Fruit fly (Drosophila melanogaster) whole organism, adult: Measurements from ENCODE around the gene Wwox.
"Not testable (repeated sequence)": the region's sequence is repeated elsewhere in the genome, so short reads cannot be mapped to it uniquely, and the experiment has no call there.

ENCODE experiments used
- CG11617 ChIP-seq: fragments of 200-800 bp; sonication (Bioruptor generic); optimal IDR thresholded peaks from 2 replicates; lab custom pipeline; 2017; ENCODE audit warnings: mild to moderate bottlenecking, missing biosample characterization, missing genetic modification reagents, missing genetic modification characterization
- CG12768 ChIP-seq: fragments of 200-800 bp; sonication (Bioruptor generic); optimal IDR thresholded peaks from 2 replicates; lab custom pipeline; 2017; ENCODE audit warnings: missing biosample characterization, missing genetic modification characterization, mild to moderate bottlenecking, moderate library complexity, missing genetic modification reagents
- CG14711 ChIP-seq: fragments of 200-800 bp; sonication (Bioruptor generic); optimal IDR thresholded peaks from 2 replicates; lab custom pipeline; 2018; ENCODE audit warnings: missing biosample characterization, mild to moderate bottlenecking, missing genetic modification characterization, moderate library complexity
- CG1620 ChIP-seq: fragments of 200-800 bp; sonication (Bioruptor generic); optimal IDR thresholded peaks from 2 replicates; lab custom pipeline; 2016; ENCODE audit warnings: missing biosample characterization, missing genetic modification characterization
- CG33017 ChIP-seq: fragments of 200-800 bp; sonication (Bioruptor generic); optimal IDR thresholded peaks from 2 replicates; lab custom pipeline; 2018; ENCODE audit warnings: missing biosample characterization, mild to moderate bottlenecking, missing genetic modification characterization, moderate library complexity
- CG5204 ChIP-seq: fragments of 200-800 bp; sonication (Bioruptor generic); optimal IDR thresholded peaks from 2 replicates; lab custom pipeline; 2016; ENCODE audit warnings: missing biosample characterization, missing genetic modification characterization
- CG7045 ChIP-seq: fragments of 200-800 bp; sonication (Bioruptor generic); optimal IDR thresholded peaks from 2 replicates; lab custom pipeline; 2017; ENCODE audit warnings: missing biosample characterization, mild to moderate bottlenecking, missing genetic modification characterization
- CG7101 ChIP-seq: fragments of 200-800 bp; sonication (Bioruptor generic); optimal IDR thresholded peaks from 2 replicates; lab custom pipeline; 2018; ENCODE audit warnings: missing biosample characterization, mild to moderate bottlenecking, missing genetic modification characterization, moderate library complexity
- Clk ChIP-seq: fragments of 200-800 bp; sonication (Bioruptor generic); optimal IDR thresholded peaks from 2 replicates; lab custom pipeline; 2017; ENCODE audit warnings: missing biosample characterization, missing genetic modification characterization
- Crg-1 ChIP-seq: fragments of 200-800 bp; sonication (Bioruptor generic); optimal IDR thresholded peaks from 2 replicates; lab custom pipeline; 2016; ENCODE audit warnings: missing biosample characterization, missing genetic modification characterization
- Hr96 ChIP-seq: fragments of 200-800 bp; sonication (Bioruptor generic); optimal IDR thresholded peaks from 2 replicates; lab custom pipeline; 2016; ENCODE audit warnings: missing biosample characterization, missing genetic modification characterization
- Mnt ChIP-seq: fragments of 200-800 bp; sonication (Bioruptor generic); optimal IDR thresholded peaks from 2 replicates; lab custom pipeline; 2016; ENCODE audit warnings: missing biosample characterization, mild to moderate bottlenecking, missing genetic modification characterization
- bab1 ChIP-seq: fragments of 200-800 bp; sonication (Bioruptor generic); optimal IDR thresholded peaks from 3 replicates; lab custom pipeline; 2019; ENCODE audit warnings: missing biosample characterization, mild to moderate bottlenecking, missing genetic modification characterization, moderate library complexity
- cic ChIP-seq: fragments of 200-800 bp; sonication (Bioruptor generic); optimal IDR thresholded peaks from 2 replicates; lab custom pipeline; 2017; ENCODE audit warnings: missing biosample characterization, mild to moderate bottlenecking, missing genetic modification characterization, moderate library complexity
- cnc ChIP-seq, 2 experiments: fragments of >200 bp; optimal IDR thresholded peaks; 2 replicates each; lab custom pipeline; 2017
- kay ChIP-seq: fragments of 200-800 bp; sonication (Bioruptor generic); peaks from one replicate; lab custom pipeline; 2016; ENCODE audit warnings: missing biosample characterization, missing genetic modification characterization, borderline replicate concordance
- ovo ChIP-seq: fragments of 200-800 bp; sonication (Bioruptor generic); optimal IDR thresholded peaks from 2 replicates; lab custom pipeline; 2016; ENCODE audit warnings: missing biosample characterization, missing genetic modification characterization
- pad ChIP-seq: fragments of 200-800 bp; sonication (Bioruptor generic); optimal IDR thresholded peaks from 3 replicates; lab custom pipeline; 2017; ENCODE audit warnings: missing biosample characterization, missing genetic modification characterization, mild to moderate bottlenecking, moderate library complexity, missing genetic modification reagents
- tj ChIP-seq: fragments of 200-800 bp; sonication (Bioruptor generic); optimal IDR thresholded peaks from 3 replicates; lab custom pipeline; 2017; ENCODE audit warnings: missing biosample characterization, mild to moderate bottlenecking, missing genetic modification characterization, moderate library complexity
- toe ChIP-seq: fragments of 200-800 bp; sonication (Bioruptor generic); optimal IDR thresholded peaks from 2 replicates; lab custom pipeline; 2016; ENCODE audit warnings: missing biosample characterization, missing genetic modification characterization

The Wwox gene

DNA sequence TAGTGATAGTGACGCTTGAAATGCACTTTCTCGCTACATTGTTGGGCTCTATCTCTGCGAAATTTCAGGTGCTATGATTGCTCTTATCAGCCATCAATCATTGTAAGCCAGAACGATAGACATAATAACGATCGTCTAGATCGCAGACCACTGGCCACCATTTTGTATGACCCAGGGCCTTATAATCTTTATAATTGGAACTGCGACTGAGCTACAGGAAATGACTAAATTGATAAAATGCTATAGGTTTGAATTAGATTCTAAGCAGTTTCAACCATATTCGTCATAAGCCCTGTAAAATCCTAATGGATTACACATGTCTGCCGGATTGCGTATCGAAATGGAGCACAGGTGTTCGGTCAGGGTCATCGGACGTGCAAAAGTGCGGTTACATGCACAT, 14.2 kb downstream of the Wwox start:
- no peak for TF ChIP-seq CG5204 (GFP tag; lab: Kevin White, UChicago)
- TF ChIP-seq kay, result no peak
- TF ChIP-seq Crg-1, result no peak
- TF ChIP-seq ovo (GFP tag; lab: Kevin White, UChicago), result no peak
- TF ChIP-seq Clk, result no peak
- no peak for TF ChIP-seq CG7045 (GFP tag; lab: Kevin White, UChicago)
- peak; percentile 62 for TF ChIP-seq cic
- TF ChIP-seq Mnt (GFP tag; lab: Kevin White, UChicago), result peak; percentile 1
- TF ChIP-seq CG7101, result peak; percentile 20
- TF ChIP-seq toe (GFP tag; lab: Kevin White, UChicago), result no peak
- TF ChIP-seq Hr96 (GFP tag; lab: Kevin White, UChicago), result no peak
- TF ChIP-seq bab1 (GFP tag; lab: Kevin White, UChicago), result no peak
- no peak for TF ChIP-seq CG33017 (tag; lab: Kevin White, UChicago)
- TF ChIP-seq pad (GFP tag; lab: Kevin White, UChicago), result no peak

DNA sequence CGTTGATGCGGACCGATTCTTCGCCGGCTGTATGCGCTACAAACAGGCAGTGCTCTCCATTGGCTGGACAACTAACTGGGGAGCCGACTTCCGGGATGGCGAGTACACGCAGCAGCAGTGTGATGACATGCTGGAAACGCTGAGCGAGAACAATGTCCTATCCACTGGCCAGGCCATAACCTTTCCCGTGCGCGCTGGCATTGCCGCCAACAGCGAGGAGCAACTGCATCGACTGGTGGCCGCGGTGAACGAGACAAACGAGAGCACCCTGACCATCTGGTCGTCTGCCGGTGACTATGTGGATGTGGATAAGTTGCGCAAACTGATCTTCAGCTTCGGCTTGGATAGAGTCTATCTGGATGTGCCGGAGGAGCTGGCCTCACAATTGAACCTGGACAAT, 17.9 kb downstream of the Wwox start:
- no peak for TF ChIP-seq tj
- no peak for TF ChIP-seq cic
- TF ChIP-seq toe (GFP tag; lab: Kevin White, UChicago), result no peak
- no peak for TF ChIP-seq cnc (optimal IDR thresholded peaks at IDR 0.05; lab: Kevin White, UChicago)
- TF ChIP-seq ovo (GFP tag; lab: Kevin White, UChicago), result no peak
- TF ChIP-seq Crg-1, result no peak
- TF ChIP-seq CG5204 (GFP tag; lab: Kevin White, UChicago), result no peak
- TF ChIP-seq CG11617 (GFP tag; lab: Kevin White, UChicago), result no peak
- TF ChIP-seq CG12768 (GFP tag; lab: Kevin White, UChicago), result no peak
- TF ChIP-seq pad (GFP tag; lab: Kevin White, UChicago), result no peak
- TF ChIP-seq kay, result no peak
- no peak for TF ChIP-seq Clk
- TF ChIP-seq CG33017 (tag; lab: Kevin White, UChicago), result no peak
- no peak for TF ChIP-seq CG7045 (GFP tag; lab: Kevin White, UChicago)
- no peak for TF ChIP-seq Hr96 (GFP tag; lab: Kevin White, UChicago)
- TF ChIP-seq CG1620 (GFP tag; lab: Kevin White, UChicago), result no peak
- no peak for TF ChIP-seq bab1 (GFP tag; lab: Kevin White, UChicago)
- TF ChIP-seq CG7101, result no peak

DNA sequence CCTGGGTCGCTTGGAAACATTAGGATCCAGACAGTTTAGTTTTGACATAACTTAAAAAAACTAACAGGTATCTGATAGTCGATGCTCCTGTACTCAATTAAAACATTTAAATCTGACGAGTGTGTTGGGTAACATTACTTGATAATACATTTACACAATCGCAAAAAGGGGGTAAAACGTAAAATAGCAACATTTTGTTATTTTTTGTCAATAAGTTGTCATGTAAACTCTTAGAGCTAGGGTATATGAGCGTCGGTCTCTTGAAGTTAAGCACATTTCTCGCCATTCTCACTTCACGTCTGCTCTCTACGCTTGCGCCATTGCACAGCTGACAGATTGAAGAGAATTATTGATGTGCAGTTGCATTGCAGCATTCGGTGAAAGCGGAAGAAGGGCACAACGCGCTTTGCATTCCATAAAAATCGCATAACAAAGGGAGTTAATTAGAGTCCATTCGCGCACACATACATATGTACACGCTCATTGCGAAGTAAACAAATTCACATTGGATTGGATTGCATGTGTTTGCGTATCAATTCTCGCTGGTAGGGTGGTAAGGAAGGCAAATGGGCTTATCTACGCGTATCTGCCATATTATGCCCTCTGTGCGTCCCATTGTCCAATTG, 19.1 kb downstream of the Wwox start:
- TF ChIP-seq toe (GFP tag; lab: Kevin White, UChicago) (no peak), CG14711 (tag; lab: Kevin White, UChicago) (peak; percentile 2), CG5204 (GFP tag; lab: Kevin White, UChicago) (no peak), pad (GFP tag; lab: Kevin White, UChicago) (no peak), CG33017 (tag; lab: Kevin White, UChicago) (no peak), ovo (GFP tag; lab: Kevin White, UChicago) (no peak), Clk (no peak), cic (peak; percentile 62), Mnt (GFP tag; lab: Kevin White, UChicago) (peak; percentile 55), tj (peak; percentile 27), Crg-1 (peak; percentile 24), CG11617 (GFP tag; lab: Kevin White, UChicago) (peak; percentile 29), Hr96 (GFP tag; lab: Kevin White, UChicago) (peak; percentile 1)

DNA sequence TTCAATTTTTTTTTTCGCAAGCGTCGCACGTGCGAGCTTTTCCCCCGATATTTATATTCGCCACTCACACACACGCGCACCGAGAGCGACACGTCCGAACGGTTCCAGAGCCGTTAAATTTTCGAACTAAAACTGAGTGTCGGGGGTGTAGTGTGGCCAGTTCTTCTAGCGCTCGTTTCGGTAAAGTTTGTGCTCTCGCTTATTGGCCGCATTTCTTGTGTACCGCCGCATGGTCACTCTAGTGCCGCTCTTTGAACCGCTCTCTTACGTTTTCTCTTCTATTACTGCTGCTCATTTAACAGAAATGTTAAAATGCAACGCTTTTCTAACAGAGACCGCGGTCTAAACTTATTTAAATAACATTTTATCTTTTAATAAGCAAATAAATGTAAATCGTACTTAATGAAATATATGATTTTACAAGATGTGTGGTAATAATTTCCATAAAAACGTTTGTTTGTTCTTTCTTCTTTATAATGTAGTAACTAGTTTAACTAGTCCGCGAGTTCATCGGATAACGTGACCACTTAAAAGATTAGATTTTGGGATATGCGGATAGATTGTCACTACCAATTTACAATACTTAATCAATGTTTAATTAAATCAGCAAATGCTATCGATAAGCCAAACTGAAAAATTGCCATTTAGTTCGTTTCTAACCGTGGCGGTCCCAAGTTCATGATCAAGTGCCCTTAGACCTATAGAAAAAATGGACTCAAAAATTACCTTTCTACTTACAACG, 19.9 kb downstream of the Wwox start, which contains the start of gene Snoo:
Snoo (minus strand) TSS at position 138 of the 742 bp plus-strand sequence.
- TF ChIP-seq tj (no peak), CG11617 (GFP tag; lab: Kevin White, UChicago) (no peak), CG33017 (tag; lab: Kevin White, UChicago) (peak; percentile 4), kay (peak; percentile 90), bab1 (GFP tag; lab: Kevin White, UChicago) (peak; percentile 12), Mnt (GFP tag; lab: Kevin White, UChicago) (peak; percentile 89), CG5204 (GFP tag; lab: Kevin White, UChicago) (no peak), CG7045 (GFP tag; lab: Kevin White, UChicago) (no peak), CG14711 (tag; lab: Kevin White, UChicago) (no peak), cnc (optimal IDR thresholded peaks at IDR 0.05; lab: Kevin White, UChicago) (no peak), CG7101 (peak; percentile 3), pad (GFP tag; lab: Kevin White, UChicago) (no peak), toe (GFP tag; lab: Kevin White, UChicago) (no peak)

DNA sequence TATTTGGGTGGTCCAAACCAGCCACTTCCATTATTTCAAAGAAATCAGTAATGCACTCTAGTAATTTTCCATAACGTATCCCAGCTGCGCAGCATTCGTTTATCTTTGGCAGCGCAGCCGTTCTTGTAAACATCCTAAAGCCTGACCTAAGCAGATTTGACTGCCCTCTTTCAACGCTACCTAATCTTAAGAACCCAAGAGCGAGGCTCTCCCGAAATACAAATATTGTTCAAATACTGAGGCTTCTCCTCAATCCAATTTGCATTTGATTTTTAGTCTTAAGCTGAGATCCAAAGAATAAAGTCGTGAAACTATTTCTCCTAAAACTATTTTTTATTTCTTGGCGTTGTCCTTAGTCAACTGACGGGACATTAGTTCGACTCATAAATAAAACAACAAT, 20.4 kb downstream of the Wwox start, which contains the start of gene CG7231:
CG7231 (plus strand) TSS at position 301 of the 400 bp plus-strand sequence.
- not testable (repeated sequence) for TF ChIP-seq CG1620 (GFP tag; lab: Kevin White, UChicago); CG7101; cnc (optimal IDR thresholded peaks at IDR 0.05; lab: Kevin White, UChicago)

DNA sequence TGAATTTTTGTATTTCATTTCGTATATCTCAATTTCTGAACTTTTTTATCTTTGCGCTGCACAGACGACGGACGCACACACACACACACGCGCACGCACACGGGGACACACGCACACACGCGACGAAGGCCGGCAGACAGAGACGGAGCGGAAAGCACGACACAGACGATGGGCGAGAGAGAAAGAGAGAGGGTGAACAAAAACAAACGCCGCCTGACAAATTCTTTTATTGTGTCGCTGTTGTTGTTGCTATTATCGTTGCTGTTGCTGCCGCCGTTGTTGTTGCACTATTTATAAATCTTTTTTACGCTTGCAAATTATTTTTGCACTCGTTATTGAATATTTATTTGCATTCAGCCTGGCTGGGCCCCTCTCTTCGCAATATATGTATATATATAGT, 27.3 kb downstream of the Wwox start:
- peak; percentile 23 for TF ChIP-seq Mnt (GFP tag; lab: Kevin White, UChicago)
- TF ChIP-seq tj, result peak; percentile 35
- no peak for TF ChIP-seq CG33017 (tag; lab: Kevin White, UChicago)
